Worm (Caenorhabditis elegans) whole organism, L1 larva: ENCODE results near the gene col-92.

Experiments used
- nhr-12 ChIP-seq: sonication (generic microtip); optimal IDR thresholded peaks from 2 replicates; lab custom pipeline; 2017; ENCODE audit warnings: missing biosample characterization, missing genetic modification characterization
- pqm-1 ChIP-seq: sonication (generic microtip); optimal IDR thresholded peaks from 3 replicates; lab custom pipeline; 2017; ENCODE audit warnings: missing biosample characterization, missing genetic modification characterization
- unc-86 ChIP-seq: sonication (generic microtip); optimal IDR thresholded peaks from 2 replicates; lab custom pipeline; 2016; ENCODE audit warnings: missing genetic modification characterization, missing compliant biosample characterization

DNA sequence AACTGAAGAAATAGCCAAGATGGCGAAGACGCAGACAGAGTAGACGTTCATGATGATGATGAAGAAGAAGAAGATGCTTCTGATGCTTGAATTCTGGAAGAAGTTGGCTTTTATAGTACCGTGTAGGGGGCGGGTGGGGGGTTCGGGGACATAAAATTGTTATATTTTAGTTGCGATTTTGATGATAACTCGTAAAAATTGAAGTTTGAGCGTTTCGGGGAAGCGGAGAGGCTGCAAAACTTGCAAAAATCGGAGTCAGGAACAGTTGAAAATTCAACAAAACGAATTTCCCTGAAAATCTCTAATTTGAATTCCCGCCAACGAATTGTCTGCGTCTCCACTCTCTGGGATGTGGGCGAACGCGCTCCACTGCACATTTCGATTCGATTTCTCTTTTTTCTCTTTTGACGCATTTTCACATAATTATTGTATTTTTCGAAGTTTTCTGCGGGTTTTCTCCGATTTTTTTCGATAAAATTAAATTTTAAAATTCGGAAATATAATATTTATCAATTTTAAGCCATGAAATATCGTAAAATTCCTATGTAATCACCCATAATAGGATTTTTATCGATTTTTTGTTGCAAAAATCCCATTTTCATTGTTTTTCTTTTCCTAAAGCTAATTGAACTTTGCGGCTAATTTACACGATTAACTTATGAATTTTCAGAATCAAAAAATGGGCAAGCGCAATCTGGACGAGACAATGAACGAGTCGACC lies 24.7 kb upstream of the col-92 start, which contains the start of the genes fipr-17 and Y48A6B.3:
- no peak for TF ChIP-seq pqm-1 (tag; lab: Kevin White, UChicago)
- TF ChIP-seq unc-86 (tag; lab: Kevin White, UChicago): peak; percentile 80
- TF ChIP-seq nhr-12: no peak
